Worm (Caenorhabditis elegans) whole organism, midembryonic: Measurements from ENCODE around the gene npr-33.

ENCODE experiments used
- T22C8.4 ChIP-seq: fragments of 200-800 bp; sonication (Bioruptor generic); IDR thresholded peaks from 2 replicates; pipeline ENCODE4 v1.3.6; 2022; ENCODE audit warnings: missing genetic modification characterization, missing compliant biosample characterization
- cog-1 ChIP-seq: sonication (generic microtip); optimal IDR thresholded peaks from 2 replicates; lab custom pipeline; 2016; ENCODE audit warnings: missing genetic modification characterization, missing compliant biosample characterization
- flt-1 ChIP-seq: fragments of 200-800 bp; sonication (Bioruptor generic); IDR thresholded peaks from 2 replicates; pipeline ENCODE4 v1.3.6; 2022; ENCODE audit warnings: missing genetic modification characterization, missing compliant biosample characterization
- klf-2 ChIP-seq: fragments of 200-800 bp; sonication (Bioruptor generic); conservative IDR thresholded peaks from 2 replicates; pipeline ENCODE4 v1.3.6; 2022; ENCODE audit warnings: missing genetic modification reagents, missing genetic modification characterization, missing compliant biosample characterization
- ref-1 ChIP-seq: fragments of 200-800 bp; sonication (Bioruptor generic); conservative IDR thresholded peaks from 2 replicates; pipeline ENCODE4 v1.3.6; 2022; ENCODE audit warnings: missing genetic modification reagents, missing genetic modification characterization, missing compliant biosample characterization
- ztf-23 ChIP-seq: fragments of 200-800 bp; sonication (Bioruptor generic); IDR thresholded peaks from 2 replicates; pipeline ENCODE4 v1.3.6; 2022; ENCODE audit warnings: missing genetic modification reagents, missing genetic modification characterization, missing compliant biosample characterization
- ztf-29 ChIP-seq: fragments of 200-800 bp; sonication (Bioruptor generic); IDR thresholded peaks from 2 replicates; pipeline ENCODE4 v1.3.6; 2022; ENCODE audit warnings: missing genetic modification reagents, missing genetic modification characterization, missing compliant biosample characterization

ce11 chrX:15939224-15939623 lies 28.8 kb downstream of the npr-33 start, which contains the start of gene mrp-3:
- TF ChIP-seq flt-1, result no peak
- TF ChIP-seq ztf-29 (GFP tag; lab: Robert Waterston, UW), result no peak
- TF ChIP-seq ref-1 (GFP tag; lab: Robert Waterston, UW), result no peak
- no peak for TF ChIP-seq T22C8.4 (GFP tag; lab: Robert Waterston, UW)
- no peak for TF ChIP-seq cog-1 (tag; lab: Kevin White, UChicago)
- no peak for TF ChIP-seq klf-2 (GFP tag; lab: Robert Waterston, UW)
- no peak for TF ChIP-seq ztf-23
